Fruit fly (Drosophila melanogaster): ENCODE data around the gene CG7886.

Gene CG7886

DNA sequence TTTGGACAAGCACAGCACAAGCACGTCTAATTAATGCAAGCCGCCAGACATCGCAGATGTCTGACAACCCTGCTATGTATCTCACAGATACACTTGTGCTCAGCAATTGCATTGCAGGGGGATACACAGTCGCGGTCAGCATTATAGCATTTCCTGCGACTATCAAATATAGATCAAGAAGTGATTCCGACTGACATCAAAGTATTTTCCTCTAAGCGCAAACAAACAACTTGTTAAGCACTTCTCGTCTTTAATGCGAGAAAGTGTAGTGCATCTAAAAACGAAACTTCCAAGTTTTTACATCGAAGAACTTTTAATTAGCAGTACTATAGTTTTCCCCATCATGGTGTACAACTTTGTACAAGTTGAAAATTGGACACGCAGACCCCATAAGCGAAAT lies 30.6 kb upstream of the CG7886 start:
- TF ChIP-seq CG17829 (tag; optimal IDR thresholded peaks at IDR 0.05), result peak; percentile 4
- TF ChIP-seq CG1603 (tag; optimal IDR thresholded peaks at IDR 0.05), result peak; percentile 12
- no peak for TF ChIP-seq gro (GFP tag; optimal IDR thresholded peaks at IDR 0.05)
- TF ChIP-seq CG2889 (GFP tag; IDR thresholded peaks at IDR 0.05), result no peak
- no peak for TF ChIP-seq CG32767 (GFP tag; IDR thresholded peaks at IDR 0.05)
- TF ChIP-seq Rx (GFP tag; IDR thresholded peaks at IDR 0.05), result no peak
- no peak for TF ChIP-seq Hr78 (GFP tag; optimal IDR thresholded peaks at IDR 0.05)
- no peak for TF ChIP-seq ato (GFP tag; IDR thresholded peaks at IDR 0.05; ENCODE audit: partially characterized antibody)
- TF ChIP-seq Drgx (GFP tag; IDR thresholded peaks at IDR 0.05), result peak; percentile 65
- TF ChIP-seq Kr (GFP tag; optimal IDR thresholded peaks at IDR 0.05), result no peak
- no peak for TF ChIP-seq ken (GFP tag; IDR thresholded peaks at IDR 0.05)
- no peak for TF ChIP-seq eyg (GFP tag; optimal IDR thresholded peaks at IDR 0.05)
- no peak for TF ChIP-seq danr (GFP tag; IDR thresholded peaks at IDR 0.05)
- TF ChIP-seq phol (tag; optimal IDR thresholded peaks at IDR 0.05), result peak; percentile 6
- no peak for TF ChIP-seq CG6791 (GFP tag; IDR thresholded peaks at IDR 0.05; ENCODE audit: partially characterized antibody)
- peak; percentile 1 for TF ChIP-seq nom (GFP tag; optimal IDR thresholded peaks at IDR 0.05)
- peak; percentile 6 for TF ChIP-seq Blimp-1 (GFP tag; optimal IDR thresholded peaks at IDR 0.05)
- no peak for TF ChIP-seq CG6654 (GFP tag; optimal IDR thresholded peaks at IDR 0.05)
- TF ChIP-seq run (tag; optimal IDR thresholded peaks at IDR 0.05), result no peak
- TF ChIP-seq CG12942 (GFP tag; optimal IDR thresholded peaks at IDR 0.05), result no peak
- no peak for TF ChIP-seq psq (GFP tag; optimal IDR thresholded peaks at IDR 0.05)
- TF ChIP-seq CG11504 (tag; optimal IDR thresholded peaks at IDR 0.05), result peak; percentile 15
- TF ChIP-seq Oaz (GFP tag; IDR thresholded peaks at IDR 0.05), result no peak
- TF ChIP-seq CG2712 (tag; optimal IDR thresholded peaks at IDR 0.05), result peak; percentile 32
- no peak for TF ChIP-seq ind (GFP tag; optimal IDR thresholded peaks at IDR 0.05)
- TF ChIP-seq Bdp1 (GFP tag; optimal IDR thresholded peaks at IDR 0.05), result no peak
- TF ChIP-seq pan (optimal IDR thresholded peaks at IDR 0.05), result no peak
- no peak for TF ChIP-seq pan (GFP tag; optimal IDR thresholded peaks at IDR 0.05 in 1 of 2, IDR thresholded peaks at IDR 0.05 in 1 of 2)
- peak; percentile 11 for TF ChIP-seq Sox102F (GFP tag; optimal IDR thresholded peaks at IDR 0.05)
- TF ChIP-seq tll (GFP tag; optimal IDR thresholded peaks at IDR 0.05), result no peak
- TF ChIP-seq NC2α (GFP tag; optimal IDR thresholded peaks at IDR 0.05), result no peak
- TF ChIP-seq ap (GFP tag; IDR thresholded peaks at IDR 0.05), result 0 out of 2 replicates have a peak, but pooled peaks have one; percentile 2
- no peak for TF ChIP-seq da (GFP tag; optimal IDR thresholded peaks at IDR 0.05)
- no peak for TF ChIP-seq cato (GFP tag; optimal IDR thresholded peaks at IDR 0.05; ENCODE audit: borderline replicate concordance)
- peak; percentile 2 to 22 for TF ChIP-seq bsh (GFP tag; optimal IDR thresholded peaks at IDR 0.05)
- no peak for TF ChIP-seq CG11093 (GFP tag; IDR thresholded peaks at IDR 0.05)
- TF ChIP-seq nmo (GFP tag; optimal IDR thresholded peaks at IDR 0.05), result peak; percentile 7
- TF ChIP-seq CG11695 (GFP tag; IDR thresholded peaks at IDR 0.05), result 0 out of 3 replicates have a peak, but pooled peaks have one; percentile 9
- no peak for TF ChIP-seq ase (GFP tag; IDR thresholded peaks at IDR 0.05)
- TF ChIP-seq sisA (GFP tag; IDR thresholded peaks at IDR 0.05), result no peak
- TF ChIP-seq peb (GFP tag; IDR thresholded peaks at IDR 0.05), result no peak
- no peak for TF ChIP-seq CG4820 (GFP tag; optimal IDR thresholded peaks at IDR 0.05)
- TF ChIP-seq gem (tag; optimal IDR thresholded peaks at IDR 0.05), result peak; percentile 27
- peak; percentile 19 for TF ChIP-seq dmrt99B (tag; optimal IDR thresholded peaks at IDR 0.05)
- no peak for TF ChIP-seq CG8290 (GFP tag; optimal IDR thresholded peaks at IDR 0.05)
- TF ChIP-seq CG8290 (tag; optimal IDR thresholded peaks at IDR 0.05), result no peak
- peak; percentile 7 for TF ChIP-seq CG30403 (GFP tag; optimal IDR thresholded peaks at IDR 0.05)
- no peak for TF ChIP-seq CG8478 (optimal IDR thresholded peaks at IDR 0.05)
- TF ChIP-seq CG32532 (GFP tag; IDR thresholded peaks at IDR 0.05), result peak; percentile 6; the same call in 1 of the 2 replicates
- TF ChIP-seq Fer3 (tag; optimal IDR thresholded peaks at IDR 0.05), result no peak
- TF ChIP-seq CG7271 (tag; optimal IDR thresholded peaks at IDR 0.05), result no peak
- TF ChIP-seq CG2129 (GFP tag; IDR thresholded peaks at IDR 0.05; ENCODE audit: partially characterized antibody), result no peak

All from whole organism, embryonic.